Fruit fly (Drosophila melanogaster): Measurements from ENCODE around the gene CG4766.

Gene CG4766

dm6 chrX:5965517-5966397 lies 34.8 kb downstream of the CG4766 start, which contains the start of gene Grip (continued):
- TF ChIP-seq nau (GFP tag; optimal IDR thresholded peaks at IDR 0.05) (no peak), Aef1 (GFP tag; IDR thresholded peaks at IDR 0.05) (no peak), CG11560 (tag; IDR thresholded peaks at IDR 0.05) (no peak), CG32767 (GFP tag; IDR thresholded peaks at IDR 0.05) (no peak), ham (GFP tag; IDR thresholded peaks at IDR 0.05) (no peak), bowl (GFP tag; IDR thresholded peaks at IDR 0.05) (no peak), Trl (optimal IDR thresholded peaks at IDR 0.05) (peak; percentile 58 to 84), Trl (GFP tag; optimal IDR thresholded peaks at IDR 0.05) (no peak), unc-4 (GFP tag; IDR thresholded peaks at IDR 0.05; ENCODE audit: partially characterized antibody) (peak; percentile 55; the same call in 1 of the 2 replicates), CG11504 (tag; optimal IDR thresholded peaks at IDR 0.05) (peak; percentile 80), Max (GFP tag; optimal IDR thresholded peaks at IDR 0.05) (peak; percentile 6), bab2 (GFP tag; optimal IDR thresholded peaks at IDR 0.05) (no peak), zen2 (GFP tag; IDR thresholded peaks at IDR 0.05; ENCODE audit: partially characterized antibody) (peak; percentile 25; the same call in 2 of the 3 replicates), CG3726 (GFP tag; IDR thresholded peaks at IDR 0.05) (no peak), tll (GFP tag; optimal IDR thresholded peaks at IDR 0.05) (no peak), CG10959 (GFP tag; IDR thresholded peaks at IDR 0.05) (no peak), CG18599 (GFP tag; optimal IDR thresholded peaks at IDR 0.05) (no peak), kay (GFP tag; optimal IDR thresholded peaks at IDR 0.05) (peak; percentile 73), CG10979 (tag; optimal IDR thresholded peaks at IDR 0.05) (peak; percentile 53), Gsc (GFP tag; IDR thresholded peaks at IDR 0.05) (no peak), ap (GFP tag; IDR thresholded peaks at IDR 0.05) (no peak), sens (GFP tag) (peak; percentile 43), NK7.1 (GFP tag; optimal IDR thresholded peaks at IDR 0.05) (no peak), Chrac-16 (GFP tag; optimal IDR thresholded peaks at IDR 0.05) (peak; percentile 18), CG31388 (GFP tag; optimal IDR thresholded peaks at IDR 0.05) (no peak), CG16813 (GFP tag; IDR thresholded peaks at IDR 0.05; ENCODE audit: partially characterized antibody) (peak; percentile 67), CG7372 (GFP tag; IDR thresholded peaks at IDR 0.05) (no peak), Elba2 (GFP tag; optimal IDR thresholded peaks at IDR 0.05) (no peak), exex (tag; optimal IDR thresholded peaks at IDR 0.05) (no peak), chm (GFP tag; IDR thresholded peaks at IDR 0.05) (no peak; the same call in 1 of the 2 replicates), twi (tag; optimal IDR thresholded peaks at IDR 0.05) (peak; percentile 1), CG9727 (GFP tag; optimal IDR thresholded peaks at IDR 0.05) (peak; percentile 60), sc (optimal IDR thresholded peaks at IDR 0.05) (no peak), sc (GFP tag; optimal IDR thresholded peaks at IDR 0.05) (no peak), ci (GFP tag; IDR thresholded peaks at IDR 0.05) (0 out of 3 replicates have a peak, but pooled peaks have one; percentile 35), CG4424 (GFP tag; optimal IDR thresholded peaks at IDR 0.05) (peak; percentile 42), Sox102F (GFP tag; optimal IDR thresholded peaks at IDR 0.05) (peak; percentile 41), lilli (GFP tag; optimal IDR thresholded peaks at IDR 0.05) (no peak), slou (GFP tag; optimal IDR thresholded peaks at IDR 0.05) (peak; percentile 1), CG2116 (GFP tag; optimal IDR thresholded peaks at IDR 0.05) (peak; percentile 30), Ets65A (GFP tag) (peak; percentile 52), Ptx1 (GFP tag; IDR thresholded peaks at IDR 0.05) (peak; percentile 33; the same call in 1 of the 2 replicates), crol (GFP tag; IDR thresholded peaks at IDR 0.05) (no peak), CG8388 (GFP tag; optimal IDR thresholded peaks at IDR 0.05) (peak; percentile 30), CoRest (tag; optimal IDR thresholded peaks at IDR 0.05) (peak; percentile 62), CG13287 (GFP tag; IDR thresholded peaks at IDR 0.05; ENCODE audit: partially characterized antibody) (peak; percentile 67), CG32772 (GFP tag; IDR thresholded peaks at IDR 0.05) (no peak), ranshi (GFP tag; IDR thresholded peaks at IDR 0.05) (no peak), CG12769 (tag; optimal IDR thresholded peaks at IDR 0.05) (no peak), CG30431 (GFP tag; optimal IDR thresholded peaks at IDR 0.05) (no peak)

Measured in whole organism, embryonic.